Worm (Caenorhabditis elegans) whole organism, L4 larva: ENCODE measurements around the gene pak-2.

ENCODE experiments used
- D1046.2 ChIP-seq: fragments of 200-800 bp; sonication (Bioruptor generic); IDR thresholded peaks from 2 replicates; pipeline ENCODE4 v1.3.6; 2022; ENCODE audit warnings: missing genetic modification characterization, missing compliant biosample characterization
- F10B5.3 ChIP-seq: sonication (generic microtip); optimal IDR thresholded peaks from 2 replicates; lab custom pipeline; 2016; ENCODE audit warnings: mild to moderate bottlenecking, missing genetic modification characterization, missing compliant biosample characterization
- F44E2.7 ChIP-seq: fragments of 200-800 bp; sonication (Bioruptor generic); IDR thresholded peaks from 2 replicates; pipeline ENCODE4 v2.1.2; 2022; ENCODE audit warnings: missing genetic modification characterization, missing compliant biosample characterization
- F49E8.2 ChIP-seq: sonication (generic microtip); optimal IDR thresholded peaks from 2 replicates; lab custom pipeline; 2016; ENCODE audit warnings: missing compliant biosample characterization, mild to moderate bottlenecking, missing genetic modification characterization, borderline replicate concordance
- T20F7.1 ChIP-seq: fragments of 200-800 bp; sonication (Bioruptor generic); optimal IDR thresholded peaks from 2 replicates; lab custom pipeline; 2018; ENCODE audit warnings: mild to moderate bottlenecking, missing genetic modification characterization, missing compliant biosample characterization
- Y105C5A.15 ChIP-seq: fragments of 200-800 bp; sonication (Bioruptor generic); IDR thresholded peaks from 2 replicates; pipeline ENCODE4 v1.3.6; 2022; ENCODE audit warnings: missing genetic modification characterization, missing compliant biosample characterization
- Y5F2A.4 ChIP-seq: fragments of 200-800 bp; sonication (Bioruptor generic); optimal IDR thresholded peaks from 2 replicates; lab custom pipeline; 2018; ENCODE audit warnings: mild to moderate bottlenecking, missing genetic modification characterization, missing compliant biosample characterization
- Y75B8A.6 ChIP-seq: fragments of 200-800 bp; sonication (Bioruptor generic); IDR thresholded peaks from 2 replicates; pipeline ENCODE4 v1.3.6; 2022; ENCODE audit warnings: missing genetic modification reagents, missing genetic modification characterization, missing compliant biosample characterization
- ZK337.2 ChIP-seq: fragments of 200-800 bp; sonication (Bioruptor generic); IDR thresholded peaks from 2 replicates; pipeline ENCODE4 v1.3.6; 2022; ENCODE audit warnings: missing genetic modification reagents, missing genetic modification characterization, missing compliant biosample characterization
- ama-1 ChIP-seq: fragments of 150-350 bp; optimal IDR thresholded peaks from 2 replicates; lab custom pipeline; 2014; ENCODE audit warnings: inconsistent platforms, mixed read lengths
- ceh-20 ChIP-seq: fragments of 200-800 bp; sonication (Bioruptor generic); IDR thresholded peaks from 2 replicates; pipeline ENCODE4 v1.3.6; 2022; ENCODE audit warnings: missing genetic modification reagents, missing genetic modification characterization, missing compliant biosample characterization
- ceh-44 ChIP-seq: fragments of 200-800 bp; sonication (Bioruptor generic); IDR thresholded peaks from 2 replicates; pipeline ENCODE4 v1.3.6; 2022; ENCODE audit warnings: missing genetic modification reagents, missing genetic modification characterization, missing compliant biosample characterization
- ceh-82 ChIP-seq: sonication (generic microtip); optimal IDR thresholded peaks from 2 replicates; lab custom pipeline; 2017; ENCODE audit warnings: missing biosample characterization, missing genetic modification characterization
- daf-16 ChIP-seq, 3 experiments: sonication (generic microtip); optimal IDR thresholded peaks; 2 replicates each; lab custom pipeline; 2016 to 2017; ENCODE audit warnings: missing genetic modification characterization in 3 of 3, missing genetic modification reagents in 3 of 3, mild to moderate bottlenecking in 2 of 3, missing compliant biosample characterization in 2 of 3, missing biosample characterization in 1 of 3, moderate library complexity in 1 of 3
- daf-8 ChIP-seq: fragments of 200-800 bp; sonication (Bioruptor generic); IDR thresholded peaks from 2 replicates; pipeline ENCODE4 v1.3.6; 2022; ENCODE audit warnings: missing genetic modification characterization, missing compliant biosample characterization
- dmd-6 ChIP-seq: fragments of 200-800 bp; sonication (Bioruptor generic); IDR thresholded peaks from 2 replicates; pipeline ENCODE4 v1.3.6; 2022; ENCODE audit warnings: missing genetic modification reagents, missing genetic modification characterization, missing compliant biosample characterization
- dmd-9 ChIP-seq: fragments of 200-800 bp; sonication (Bioruptor generic); IDR thresholded peaks from 2 replicates; pipeline ENCODE4 v1.3.6; 2022; ENCODE audit warnings: missing genetic modification reagents, missing genetic modification characterization, missing compliant biosample characterization
- duxl-1 ChIP-seq: sonication (generic microtip); optimal IDR thresholded peaks from 2 replicates; lab custom pipeline; 2016; ENCODE audit warnings: mild to moderate bottlenecking, missing genetic modification characterization, moderate library complexity, missing compliant biosample characterization; ENCODE audit not compliant: poor library complexity
- fkh-10 ChIP-seq: fragments of 150-350 bp; optimal IDR thresholded peaks from 2 replicates; lab custom pipeline; 2014; ENCODE audit warnings: missing biosample characterization, missing genetic modification reagents, missing genetic modification characterization
- hlh-11 ChIP-seq: fragments of 200-800 bp; sonication (Bioruptor generic); optimal IDR thresholded peaks from 2 replicates; lab custom pipeline; 2018; ENCODE audit warnings: mild to moderate bottlenecking, missing genetic modification characterization, missing compliant biosample characterization
- jun-1 ChIP-seq: fragments of 150-350 bp; optimal IDR thresholded peaks from 2 replicates; lab custom pipeline; 2014; ENCODE audit warnings: missing biosample characterization, missing genetic modification reagents, missing genetic modification characterization
- lim-7 ChIP-seq: fragments of 200-800 bp; sonication (Bioruptor generic); IDR thresholded peaks from 2 replicates; pipeline ENCODE4 v1.3.6; 2022; ENCODE audit warnings: missing genetic modification characterization, missing compliant biosample characterization
- lin-1 ChIP-seq: fragments of 200-800 bp; sonication (Bioruptor generic); IDR thresholded peaks from 2 replicates; pipeline ENCODE4 v1.3.6; 2022; ENCODE audit warnings: missing genetic modification reagents, missing genetic modification characterization, missing compliant biosample characterization
- lin-15B ChIP-seq: fragments of 150-350 bp; sonication (generic microtip); optimal IDR thresholded peaks from 3 replicates; lab custom pipeline; 2014; ENCODE audit warnings: missing biosample characterization, missing genetic modification characterization
- lsy-2 ChIP-seq, 2 experiments: fragments of 150-350 bp in 1 of 2; sonication (generic microtip) in 1 of 2; optimal IDR thresholded peaks; 2 replicates each; lab custom pipeline; 2014 to 2017; ENCODE audit warnings: missing biosample characterization in 2 of 2, missing genetic modification characterization in 2 of 2
- madf-5 ChIP-seq, 2 experiments: fragments of 200-800 bp; sonication (Bioruptor generic); IDR thresholded peaks; 2 replicates each; pipeline ENCODE4 v1.3.6; 2022; ENCODE audit warnings: missing compliant biosample characterization in 2 of 2, missing genetic modification characterization in 2 of 2
- mdl-1 ChIP-seq, 2 experiments: fragments of 150-350 bp in 1 of 2; sonication (generic microtip) in 1 of 2; optimal IDR thresholded peaks; 2 replicates each; lab custom pipeline; 2014 to 2017; ENCODE audit warnings: missing biosample characterization in 2 of 2, missing genetic modification characterization in 2 of 2
- mes-2 ChIP-seq: sonication (generic microtip); optimal IDR thresholded peaks from 2 replicates; lab custom pipeline; 2016; ENCODE audit warnings: missing genotype, mild to moderate bottlenecking, missing genetic modification characterization, missing compliant biosample characterization; ENCODE audit not compliant: poor library complexity, severe bottlenecking
- mxl-2 ChIP-seq: fragments of 200-800 bp; sonication (Bioruptor generic); conservative IDR thresholded peaks from 2 replicates; pipeline ENCODE4 v1.3.6; 2022; ENCODE audit warnings: missing genetic modification reagents, missing genetic modification characterization, missing compliant biosample characterization
- mxl-3 ChIP-seq: fragments of 200-800 bp; sonication (Bioruptor generic); optimal IDR thresholded peaks from 2 replicates; lab custom pipeline; 2018; ENCODE audit warnings: mild to moderate bottlenecking, missing genetic modification characterization, missing compliant biosample characterization
- nhr-102 ChIP-seq: sonication (generic microtip); optimal IDR thresholded peaks from 2 replicates; lab custom pipeline; 2016; ENCODE audit warnings: mild to moderate bottlenecking, missing genetic modification characterization, moderate library complexity, missing compliant biosample characterization
- nhr-111 ChIP-seq: fragments of 200-800 bp; sonication (Bioruptor generic); optimal IDR thresholded peaks from 2 replicates; lab custom pipeline; 2018; ENCODE audit warnings: mild to moderate bottlenecking, missing genetic modification characterization, missing compliant biosample characterization
- nhr-41 ChIP-seq: fragments of 200-800 bp; sonication (Bioruptor generic); IDR thresholded peaks from 2 replicates; pipeline ENCODE4 v1.3.6; 2022; ENCODE audit warnings: missing genetic modification reagents, missing genetic modification characterization, missing compliant biosample characterization
- nhr-42 ChIP-seq: fragments of 200-800 bp; sonication (Bioruptor generic); IDR thresholded peaks from 2 replicates; pipeline ENCODE4 v1.3.6; 2022; ENCODE audit warnings: missing genetic modification characterization, missing compliant biosample characterization
- nhr-6 ChIP-seq: fragments of 150-350 bp; optimal IDR thresholded peaks from 2 replicates; lab custom pipeline; 2014; ENCODE audit warnings: missing biosample characterization, missing genetic modification characterization
- php-3 ChIP-seq: fragments of 200-800 bp; sonication (Bioruptor generic); IDR thresholded peaks from 2 replicates; pipeline ENCODE4 v1.3.6; 2022; ENCODE audit warnings: missing genetic modification reagents, missing genetic modification characterization, missing compliant biosample characterization
- pqm-1 ChIP-seq: sonication (generic microtip); optimal IDR thresholded peaks from 2 replicates; lab custom pipeline; 2017; ENCODE audit warnings: missing biosample characterization, missing genetic modification characterization
- saeg-2 ChIP-seq: fragments of 200-800 bp; sonication (Bioruptor generic); IDR thresholded peaks from 2 replicates; pipeline ENCODE4 v1.3.6; 2022; ENCODE audit warnings: missing genetic modification reagents, missing genetic modification characterization, missing compliant biosample characterization
- skn-1 ChIP-seq: fragments of 150-350 bp; optimal IDR thresholded peaks from 2 replicates; lab custom pipeline; 2014; ENCODE audit warnings: missing biosample characterization, missing genetic modification characterization
- snpc-4 ChIP-seq: fragments of 150-350 bp; optimal IDR thresholded peaks from 2 replicates; lab custom pipeline; 2014; ENCODE audit warnings: missing biosample characterization, missing genetic modification characterization
- spr-1 ChIP-seq: sonication (generic microtip); optimal IDR thresholded peaks from 2 replicates; lab custom pipeline; 2016; ENCODE audit warnings: mild to moderate bottlenecking, missing genetic modification characterization, missing compliant biosample characterization
- spr-3 ChIP-seq: fragments of 200-800 bp; sonication (Bioruptor generic); optimal IDR thresholded peaks from 2 replicates; lab custom pipeline; 2018; ENCODE audit warnings: mild to moderate bottlenecking, missing genetic modification characterization, missing compliant biosample characterization
- unc-39 ChIP-seq: sonication (generic microtip); optimal IDR thresholded peaks from 2 replicates; lab custom pipeline; 2017; ENCODE audit warnings: missing biosample characterization, missing genetic modification characterization
- vab-7 ChIP-seq: fragments of 200-800 bp; sonication (Bioruptor generic); IDR thresholded peaks from 2 replicates; pipeline ENCODE4 v1.3.6; 2022; ENCODE audit warnings: missing genetic modification reagents, missing genetic modification characterization, missing compliant biosample characterization
- zag-1 ChIP-seq: fragments of 150-350 bp; optimal IDR thresholded peaks from 2 replicates; lab custom pipeline; 2014; ENCODE audit warnings: missing biosample characterization, missing genetic modification characterization
- zfp-3 ChIP-seq: fragments of 200-800 bp; sonication (Bioruptor generic); conservative IDR thresholded peaks from 2 replicates; pipeline ENCODE4 v1.3.6; 2022; ENCODE audit warnings: missing genetic modification reagents, missing genetic modification characterization, missing compliant biosample characterization
- zip-11 ChIP-seq: fragments of 200-800 bp; sonication (Bioruptor generic); IDR thresholded peaks from 2 replicates; pipeline ENCODE4 v1.3.6; 2022; ENCODE audit warnings: missing genetic modification characterization, missing compliant biosample characterization
- ztf-7 ChIP-seq: fragments of 150-350 bp; optimal IDR thresholded peaks from 2 replicates; lab custom pipeline; 2014; ENCODE audit warnings: missing biosample characterization, missing genetic modification characterization

pak-2 gene

DNA sequence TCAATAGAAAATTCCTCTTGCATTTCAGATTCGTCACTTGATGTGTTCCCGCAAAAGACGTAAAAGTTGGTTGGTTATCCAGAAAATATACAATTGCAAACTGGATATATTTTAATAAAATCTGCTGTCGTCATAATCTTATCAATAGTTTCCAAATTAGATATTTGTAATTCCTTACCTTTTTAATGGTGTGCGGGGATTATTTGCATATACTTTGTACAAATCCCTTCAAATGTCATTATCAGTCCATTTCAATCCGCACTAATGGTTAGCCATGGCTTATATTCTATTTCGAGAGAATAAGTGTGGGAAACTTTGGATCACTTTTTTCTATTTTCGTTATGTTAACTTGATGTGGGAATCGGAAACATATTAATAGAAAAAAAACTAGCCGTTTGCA, 35.1 kb downstream of the pak-2 start:
- no peak for TF ChIP-seq lin-15B
- TF ChIP-seq lsy-2 (tag; optimal IDR thresholded peaks at IDR 0.05; lab: Kevin White, UChicago) = no peak
- no peak for TF ChIP-seq spr-1 (tag; lab: Kevin White, UChicago)
- TF ChIP-seq T20F7.1 (GFP tag; lab: Kevin White, UChicago) = no peak
- TF ChIP-seq nhr-41 (GFP tag; lab: Robert Waterston, UW) = no peak
- no peak for TF ChIP-seq F44E2.7 (GFP tag; lab: Robert Waterston, UW)
- TF ChIP-seq nhr-102 (tag; lab: Kevin White, UChicago) = no peak
- no peak for TF ChIP-seq vab-7
- TF ChIP-seq Y75B8A.6 (GFP tag; lab: Robert Waterston, UW) = no peak
- no peak for TF ChIP-seq ztf-7
- TF ChIP-seq zfp-3 (GFP tag; lab: Robert Waterston, UW) = no peak

DNA sequence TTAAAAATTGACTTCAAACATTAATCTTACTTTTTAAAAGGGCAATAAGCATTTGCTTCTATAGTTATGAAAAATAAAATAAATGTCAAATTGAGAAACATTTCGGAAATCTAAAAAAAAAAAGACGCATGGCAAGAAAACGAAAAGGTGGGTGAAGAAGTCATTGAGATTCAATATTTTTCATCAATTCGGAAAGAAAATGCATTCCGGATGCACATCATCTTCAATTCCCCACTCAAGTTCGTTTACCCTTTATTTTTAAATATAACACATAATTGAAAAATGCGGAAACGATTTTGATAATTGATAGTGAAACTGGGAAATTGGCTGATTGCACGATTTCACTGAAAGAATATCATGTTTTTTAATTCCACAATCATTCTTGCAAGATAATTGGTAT, 36.8 kb downstream of the pak-2 start, which contains the start of gene F53B7.4:
Gene F53B7.4 (minus strand): TSS at position 101 of the 400 bp plus-strand sequence.
- no peak for TF ChIP-seq daf-16 (GFP tag; optimal IDR thresholded peaks at IDR 0.05; lab: Kevin White, UChicago)
- TF ChIP-seq daf-16 (tag; optimal IDR thresholded peaks at IDR 0.05; lab: Kevin White, UChicago) = no peak
- TF ChIP-seq Y75B8A.6 (GFP tag; lab: Robert Waterston, UW) = no peak
- TF ChIP-seq dmd-6 (GFP tag; lab: Robert Waterston, UW) = no peak
- TF ChIP-seq zfp-3 (GFP tag; lab: Robert Waterston, UW) = no peak
- TF ChIP-seq duxl-1 (tag; lab: Kevin White, UChicago) = no peak
- TF ChIP-seq ceh-44 = no peak
- TF ChIP-seq F49E8.2 (tag; lab: Kevin White, UChicago) = no peak
- no peak for TF ChIP-seq hlh-11 (tag; lab: Kevin White, UChicago)
- TF ChIP-seq nhr-111 = no peak
- TF ChIP-seq nhr-42 = no peak

DNA sequence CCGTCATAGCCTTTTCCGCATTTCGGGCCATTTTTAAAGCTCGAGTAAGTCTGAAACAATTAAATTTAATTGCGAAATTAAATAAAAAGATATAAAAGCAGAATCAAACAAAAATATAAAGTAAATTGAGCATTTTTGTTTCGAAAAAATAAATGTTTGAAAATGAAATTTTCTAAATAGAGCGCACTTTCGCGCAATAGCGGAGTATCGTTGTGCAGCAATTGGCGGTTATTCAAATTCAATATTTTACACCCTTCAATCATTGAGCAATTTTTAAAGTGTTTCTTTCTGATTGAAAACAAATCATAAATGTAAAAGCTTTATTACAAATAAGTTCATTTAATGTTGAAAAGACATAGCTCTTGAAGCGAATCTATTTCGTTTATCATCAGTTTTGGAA, 38.6 kb downstream of the pak-2 start, which contains the start of gene isy-1:
Gene isy-1 (minus strand): TSS at position 50 of the 400 bp plus-strand sequence.
- TF ChIP-seq mes-2 = no peak
- no peak for TF ChIP-seq dmd-6 (GFP tag; lab: Robert Waterston, UW)
- no peak for TF ChIP-seq skn-1 (tag; lab: Kevin White, UChicago)
- peak; percentile 70 for TF ChIP-seq nhr-6
- TF ChIP-seq spr-3 (GFP tag; lab: Kevin White, UChicago) = no peak
- no peak for TF ChIP-seq dmd-9 (GFP tag; lab: Robert Waterston, UW)
- TF ChIP-seq Y105C5A.15 (GFP tag; lab: Robert Waterston, UW) = no peak
- no peak for TF ChIP-seq pqm-1 (tag; lab: Kevin White, UChicago)
- TF ChIP-seq ceh-20 (GFP tag; lab: Robert Waterston, UW) = no peak
- no peak for TF ChIP-seq zag-1 (tag; lab: Kevin White, UChicago)
- no peak for TF ChIP-seq snpc-4
- no peak for TF ChIP-seq saeg-2 (GFP tag; lab: Robert Waterston, UW)
- no peak for TF ChIP-seq lim-7 (GFP tag; lab: Robert Waterston, UW)
- TF ChIP-seq fkh-10 (GFP tag; lab: Kevin White, UChicago) = no peak
- TF ChIP-seq zip-11 (GFP tag; lab: Robert Waterston, UW) = no peak
- no peak for TF ChIP-seq F49E8.2 (tag; lab: Kevin White, UChicago)
- no peak for TF ChIP-seq lin-1 (GFP tag; lab: Robert Waterston, UW)
- TF ChIP-seq ama-1 = no peak
- no peak for TF ChIP-seq unc-39
- TF ChIP-seq ZK337.2 (GFP tag; lab: Robert Waterston, UW) = no peak
- peak; percentile 34 for TF ChIP-seq lin-15B
- TF ChIP-seq ceh-82 (tag; lab: Kevin White, UChicago) = no peak
- no peak for TF ChIP-seq F10B5.3 (tag; lab: Kevin White, UChicago)
- TF ChIP-seq mxl-2 = no peak
- TF ChIP-seq Y5F2A.4 = no peak
- no peak for TF ChIP-seq jun-1 (tag; lab: Kevin White, UChicago)
- TF ChIP-seq mdl-1 (tag; optimal IDR thresholded peaks at IDR 0.05; lab: Kevin White, UChicago) = no peak
- no peak for TF ChIP-seq php-3 (GFP tag; lab: Robert Waterston, UW)
- no peak for TF ChIP-seq daf-8 (GFP tag; lab: Robert Waterston, UW)
- no peak for TF ChIP-seq madf-5 (GFP tag; IDR thresholded peaks at IDR 0.05; lab: Robert Waterston, UW)
- peak in 1 of 2 experiments; percentile 86 for TF ChIP-seq lsy-2 (tag; optimal IDR thresholded peaks at IDR 0.05; lab: Kevin White, UChicago)
- no peak for TF ChIP-seq mxl-3 (GFP tag; lab: Kevin White, UChicago)
- TF ChIP-seq D1046.2 (GFP tag; lab: Robert Waterston, UW) = no peak
